Worm (Caenorhabditis elegans) whole organism, young adult: ENCODE measurements around the gene Y39G8B.7.
A peak's percentile ranks its signal among the peaks of the same experiment; 100 is the strongest.

ENCODE experiments used
- B0035.1 ChIP-seq: sonication (generic microtip); optimal IDR thresholded peaks from 2 replicates; lab custom pipeline; 2016; ENCODE audit warnings: missing genetic modification characterization, mild to moderate bottlenecking, missing compliant biosample characterization, missing genotype, missing genetic modification reagents
- B0336.3 ChIP-seq: fragments of 200-800 bp; sonication (Bioruptor generic); IDR thresholded peaks from 2 replicates; pipeline ENCODE4 v1.3.6; 2022; ENCODE audit warnings: missing genetic modification characterization, missing compliant biosample characterization
- C06A6.2 ChIP-seq: fragments of 200-800 bp; sonication (Bioruptor generic); conservative IDR thresholded peaks from 2 replicates; pipeline ENCODE4 v1.3.6; 2022; ENCODE audit warnings: missing genetic modification characterization, missing compliant biosample characterization
- C17E4.6 ChIP-seq: fragments of 200-800 bp; sonication (Bioruptor generic); IDR thresholded peaks from 2 replicates; pipeline ENCODE4 v1.3.6; 2022; ENCODE audit warnings: missing genetic modification reagents, missing genetic modification characterization, missing compliant biosample characterization
- F10E7.11 ChIP-seq: sonication (generic microtip); optimal IDR thresholded peaks from 2 replicates; lab custom pipeline; 2017; ENCODE audit warnings: mild to moderate bottlenecking, missing genetic modification characterization, moderate library complexity, missing compliant biosample characterization
- F22D6.2 ChIP-seq: sonication (generic microtip); optimal IDR thresholded peaks from 2 replicates; lab custom pipeline; 2016; ENCODE audit warnings: mild to moderate bottlenecking, missing genetic modification characterization, missing compliant biosample characterization
- F23B12.7 ChIP-seq: sonication (generic microtip); optimal IDR thresholded peaks from 2 replicates; lab custom pipeline; 2017; ENCODE audit warnings: missing genetic modification characterization, mild to moderate bottlenecking, missing compliant biosample characterization, antibody characterized with exemption, moderate library complexity; ENCODE audit not compliant: insufficient read depth
- K11D2.4 ChIP-seq: fragments of 200-800 bp; sonication (Bioruptor generic); IDR thresholded peaks from 2 replicates; pipeline ENCODE4 v1.3.6; 2022; ENCODE audit warnings: missing genetic modification reagents, missing genetic modification characterization, missing compliant biosample characterization
- Y53G8AR.9 ChIP-seq: fragments of 200-800 bp; sonication (Bioruptor generic); conservative IDR thresholded peaks from 2 replicates; pipeline ENCODE4 v1.3.6; 2022; ENCODE audit warnings: missing genetic modification reagents, missing genetic modification characterization, missing compliant biosample characterization
- aptf-3 ChIP-seq: fragments of 200-800 bp; sonication (Bioruptor generic); IDR thresholded peaks from 2 replicates; pipeline ENCODE4 v1.3.6; 2022; ENCODE audit warnings: missing genetic modification characterization, missing compliant biosample characterization
- athp-1 ChIP-seq: sonication (generic microtip); optimal IDR thresholded peaks from 2 replicates; lab custom pipeline; 2017; ENCODE audit warnings: mild to moderate bottlenecking, missing genetic modification characterization, missing compliant biosample characterization
- attf-3 ChIP-seq: fragments of 200-800 bp; sonication (Bioruptor generic); conservative IDR thresholded peaks from 2 replicates; pipeline ENCODE4 v1.3.6; 2022; ENCODE audit warnings: missing genetic modification reagents, missing genetic modification characterization, missing compliant biosample characterization
- bed-2 ChIP-seq: fragments of 200-800 bp; sonication (Bioruptor generic); IDR thresholded peaks from 2 replicates; pipeline ENCODE4 v1.3.6; 2022; ENCODE audit warnings: missing genetic modification reagents, missing genetic modification characterization, missing compliant biosample characterization
- ceh-100 ChIP-seq: fragments of 200-800 bp; sonication (Bioruptor generic); IDR thresholded peaks from 2 replicates; pipeline ENCODE4 v1.3.6; 2022; ENCODE audit warnings: missing genetic modification reagents, missing genetic modification characterization, missing compliant biosample characterization
- ceh-79 ChIP-seq: sonication (generic microtip); optimal IDR thresholded peaks from 2 replicates; lab custom pipeline; 2017; ENCODE audit warnings: mild to moderate bottlenecking, missing genetic modification characterization, missing compliant biosample characterization
- chd-7 ChIP-seq: sonication (generic microtip); optimal IDR thresholded peaks from 2 replicates; lab custom pipeline; 2016; ENCODE audit warnings: mild to moderate bottlenecking, missing genetic modification characterization, moderate library complexity, missing compliant biosample characterization
- egl-18 ChIP-seq: fragments of 200-800 bp; sonication (Bioruptor generic); IDR thresholded peaks from 2 replicates; pipeline ENCODE4 v1.3.6; 2022; ENCODE audit warnings: missing genetic modification reagents, missing genetic modification characterization, missing compliant biosample characterization
- ekl-4 ChIP-seq: fragments of 200-800 bp; sonication (Bioruptor generic); IDR thresholded peaks from 2 replicates; pipeline ENCODE4 v1.3.6; 2022; ENCODE audit warnings: missing genetic modification reagents, missing genetic modification characterization, missing compliant biosample characterization
- ets-4 ChIP-seq: fragments of 200-800 bp; sonication (Bioruptor generic); optimal IDR thresholded peaks from 2 replicates; lab custom pipeline; 2018; ENCODE audit warnings: mild to moderate bottlenecking, missing genetic modification characterization, missing compliant biosample characterization
- hlh-26 ChIP-seq: fragments of 200-800 bp; sonication (Bioruptor generic); conservative IDR thresholded peaks from 2 replicates; pipeline ENCODE4 v1.3.6; 2022; ENCODE audit warnings: missing genetic modification reagents, missing genetic modification characterization, missing compliant biosample characterization
- hsf-1 ChIP-seq: fragments of 200-800 bp; sonication (Bioruptor generic); IDR thresholded peaks from 2 replicates; pipeline ENCODE4 v1.3.6; 2022; ENCODE audit warnings: missing genetic modification reagents, missing genetic modification characterization, missing compliant biosample characterization
- lin-26 ChIP-seq: fragments of 200-800 bp; sonication (Bioruptor generic); IDR thresholded peaks from 2 replicates; pipeline ENCODE4 v1.3.6; 2022; ENCODE audit warnings: missing genetic modification reagents, missing genetic modification characterization, missing compliant biosample characterization
- lin-40 ChIP-seq: sonication (generic microtip); optimal IDR thresholded peaks from 2 replicates; lab custom pipeline; 2016; ENCODE audit warnings: missing genetic modification characterization, mild to moderate bottlenecking, missing compliant biosample characterization, missing genotype, missing genetic modification reagents
- lin-54 ChIP-seq: fragments of 200-800 bp; sonication (Bioruptor generic); optimal IDR thresholded peaks from 2 replicates; lab custom pipeline; 2018; ENCODE audit warnings: mild to moderate bottlenecking, missing genetic modification characterization, missing compliant biosample characterization
- lsl-1 ChIP-seq: fragments of 200-800 bp; sonication (Bioruptor generic); optimal IDR thresholded peaks from 2 replicates; lab custom pipeline; 2018; ENCODE audit warnings: mild to moderate bottlenecking, missing genetic modification characterization, moderate library complexity, missing compliant biosample characterization
- madf-10 ChIP-seq: sonication (generic microtip); optimal IDR thresholded peaks from 2 replicates; lab custom pipeline; 2016; ENCODE audit warnings: mild to moderate bottlenecking, missing genetic modification characterization, missing compliant biosample characterization
- madf-3 ChIP-seq: fragments of 200-800 bp; sonication (Bioruptor generic); IDR thresholded peaks from 2 replicates; pipeline ENCODE4 v1.3.6; 2022; ENCODE audit warnings: missing genetic modification reagents, missing genetic modification characterization, missing compliant biosample characterization
- madf-6 ChIP-seq: fragments of 200-800 bp; sonication (Bioruptor generic); IDR thresholded peaks from 2 replicates; pipeline ENCODE4 v1.3.6; 2022; ENCODE audit warnings: missing genetic modification reagents, missing genetic modification characterization, missing compliant biosample characterization
- mcd-1 ChIP-seq: fragments of 200-800 bp; sonication (Bioruptor generic); IDR thresholded peaks from 2 replicates; pipeline ENCODE4 v1.3.6; 2022; ENCODE audit warnings: missing genetic modification reagents, missing genetic modification characterization, missing compliant biosample characterization
- mel-28 ChIP-seq: sonication (generic microtip); optimal IDR thresholded peaks from 2 replicates; lab custom pipeline; 2016; ENCODE audit warnings: borderline replicate concordance, mild to moderate bottlenecking, missing genetic modification characterization, missing compliant biosample characterization
- mes-4 ChIP-seq: sonication (generic microtip); optimal IDR thresholded peaks from 2 replicates; lab custom pipeline; 2016; ENCODE audit warnings: missing genotype, missing genetic modification characterization, missing compliant biosample characterization
- nfya-1 ChIP-seq: sonication (generic microtip); optimal IDR thresholded peaks from 2 replicates; lab custom pipeline; 2017; ENCODE audit warnings: antibody characterized with exemption, missing compliant biosample characterization, missing genetic modification characterization, borderline replicate concordance; ENCODE audit not compliant: insufficient read depth
- nfyb-1 ChIP-seq: fragments of 200-800 bp; sonication (Bioruptor generic); IDR thresholded peaks from 2 replicates; pipeline ENCODE4 v1.3.6; 2022; ENCODE audit warnings: missing genetic modification reagents, missing genetic modification characterization, missing compliant biosample characterization
- nhr-120 ChIP-seq: fragments of 200-800 bp; sonication (Bioruptor generic); IDR thresholded peaks from 2 replicates; pipeline ENCODE4 v1.3.6; 2022; ENCODE audit warnings: missing genetic modification characterization, missing compliant biosample characterization
- nhr-179 ChIP-seq: sonication (generic microtip); optimal IDR thresholded peaks from 2 replicates; lab custom pipeline; 2016; ENCODE audit warnings: mild to moderate bottlenecking, missing genetic modification characterization, missing compliant biosample characterization
- nhr-80 ChIP-seq: sonication (generic microtip); optimal IDR thresholded peaks from 2 replicates; lab custom pipeline; 2016; ENCODE audit warnings: missing genetic modification characterization, missing compliant biosample characterization
- repo-1 ChIP-seq: sonication (generic microtip); optimal IDR thresholded peaks from 2 replicates; lab custom pipeline; 2017; ENCODE audit warnings: mild to moderate bottlenecking, missing genetic modification characterization, missing compliant biosample characterization
- snpc-3.4 ChIP-seq: sonication (generic microtip); optimal IDR thresholded peaks from 2 replicates; lab custom pipeline; 2017; ENCODE audit warnings: missing genetic modification characterization, mild to moderate bottlenecking, missing compliant biosample characterization, antibody characterized with exemption, moderate library complexity, missing genotype, missing genetic modification reagents
- snpc-4 ChIP-seq, 5 experiments: fragments of 150-350 bp in 1 of 5; sonication (generic microtip) in 4 of 5; optimal IDR thresholded peaks; 2 replicates each; lab custom pipeline; 2014 to 2018; ENCODE audit warnings: missing genetic modification characterization in 5 of 5, missing biosample characterization in 3 of 5, antibody characterized with exemption in 2 of 5, mild to moderate bottlenecking in 2 of 5, missing compliant biosample characterization in 2 of 5, missing genotype in 2 of 5, moderate library complexity in 2 of 5, missing genetic modification reagents in 1 of 5
- tbx-9 ChIP-seq: sonication (generic microtip); optimal IDR thresholded peaks from 2 replicates; lab custom pipeline; 2016; ENCODE audit warnings: borderline replicate concordance, missing genetic modification characterization, inconsistent platforms, missing compliant biosample characterization
- tlf-1 ChIP-seq: fragments of 200-800 bp; sonication (Bioruptor generic); optimal IDR thresholded peaks from 2 replicates; lab custom pipeline; 2018; ENCODE audit warnings: mild to moderate bottlenecking, missing genetic modification characterization, missing compliant biosample characterization
- unc-130 ChIP-seq: sonication (generic microtip); optimal IDR thresholded peaks from 2 replicates; lab custom pipeline; 2016; ENCODE audit warnings: missing genetic modification reagents, missing genetic modification characterization, missing compliant biosample characterization
- zim-3 ChIP-seq: sonication (generic microtip); optimal IDR thresholded peaks from 2 replicates; lab custom pipeline; 2017; ENCODE audit warnings: mild to moderate bottlenecking, missing genetic modification characterization, moderate library complexity, missing compliant biosample characterization
- ztf-18 ChIP-seq: sonication (generic microtip); optimal IDR thresholded peaks from 2 replicates; lab custom pipeline; 2016; ENCODE audit warnings: missing genotype, mild to moderate bottlenecking, missing genetic modification characterization, missing compliant biosample characterization
- ztf-22 ChIP-seq: fragments of 200-800 bp; sonication (Bioruptor generic); optimal IDR thresholded peaks from 2 replicates; lab custom pipeline; 2018; ENCODE audit warnings: mild to moderate bottlenecking, missing genetic modification characterization, moderate library complexity, missing compliant biosample characterization
- ztf-28 ChIP-seq: fragments of 200-800 bp; sonication (Bioruptor generic); IDR thresholded peaks from 2 replicates; pipeline ENCODE4 v1.3.6; 2022; ENCODE audit warnings: missing genetic modification reagents, missing genetic modification characterization, missing compliant biosample characterization
- ztf-3 ChIP-seq: fragments of 200-800 bp; sonication (Bioruptor generic); optimal IDR thresholded peaks from 2 replicates; lab custom pipeline; 2018; ENCODE audit warnings: mild to moderate bottlenecking, missing genetic modification characterization, missing compliant biosample characterization
- ztf-6 ChIP-seq: fragments of 200-800 bp; sonication (Bioruptor generic); IDR thresholded peaks from 2 replicates; pipeline ENCODE4 v1.3.6; 2022; ENCODE audit warnings: missing genetic modification reagents, missing genetic modification characterization, missing compliant biosample characterization

Gene Y39G8B.7

DNA sequence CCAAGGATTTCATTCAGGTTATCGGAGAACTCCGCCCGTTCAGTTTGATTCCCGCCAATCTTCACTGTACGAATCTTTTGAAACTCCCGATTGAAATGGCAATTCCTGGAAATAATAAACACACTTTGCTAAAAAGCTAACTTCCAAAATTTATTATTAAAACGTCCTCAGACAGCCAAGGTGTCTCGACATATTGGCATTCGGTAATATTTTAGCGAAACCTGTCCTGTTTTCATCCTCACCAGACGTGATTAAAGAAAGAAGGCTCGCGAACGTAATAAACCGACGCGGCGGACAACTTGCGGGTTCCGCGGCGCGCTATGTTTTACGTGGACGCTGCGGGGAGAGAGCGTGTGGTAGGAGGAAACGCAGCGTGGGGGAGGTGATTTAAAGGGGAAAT, 23.4 kb upstream of the Y39G8B.7 start (continued):
- TF ChIP-seq madf-6 (GFP tag; lab: Robert Waterston, UW) (peak; percentile 91), B0336.3 (GFP tag; lab: Robert Waterston, UW) (peak; percentile 93), unc-130 (GFP tag; lab: Kevin White, UChicago) (peak; percentile 60), nhr-120 (GFP tag; lab: Robert Waterston, UW) (no peak), aptf-3 (GFP tag; lab: Robert Waterston, UW) (no peak), tlf-1 (GFP tag; lab: Kevin White, UChicago) (peak; percentile 89), attf-3 (GFP tag; lab: Robert Waterston, UW) (no peak), nhr-80 (tag; lab: Kevin White, UChicago) (peak; percentile 27), madf-3 (peak; percentile 37; the same call in 1 of the 2 replicates), repo-1 (tag; lab: Kevin White, UChicago) (peak; percentile 95), Y53G8AR.9 (GFP tag; lab: Robert Waterston, UW) (peak; percentile 62), nfya-1 (tag; lab: Kevin White, UChicago) (no peak), ztf-28 (no peak), egl-18 (GFP tag; lab: Robert Waterston, UW) (no peak), B0035.1 (tag; lab: Kevin White, UChicago) (peak; percentile 37), chd-7 (tag; lab: Kevin White, UChicago) (peak; percentile 75), lsl-1 (GFP tag; lab: Kevin White, UChicago) (peak; percentile 80), ztf-3 (GFP tag; lab: Kevin White, UChicago) (peak; percentile 43), hlh-26 (GFP tag; lab: Robert Waterston, UW) (no peak), mes-4 (peak; percentile 69), C06A6.2 (GFP tag; lab: Robert Waterston, UW) (0 out of 2 replicates have a peak, but pooled peaks have one; percentile 27), ceh-79 (tag; lab: Kevin White, UChicago) (no peak), ceh-100 (GFP tag; lab: Robert Waterston, UW) (peak; percentile 80), snpc-4 (GFP tag; optimal IDR thresholded peaks at IDR 0.05; lab: Kevin White, UChicago) (peak; percentile 99), snpc-4 (tag; optimal IDR thresholded peaks at IDR 0.05; lab: Kevin White, UChicago) (peak; percentile 99 to 100 (median 100)), zim-3 (peak; percentile 41), F22D6.2 (tag; lab: Kevin White, UChicago) (peak; percentile 54), ztf-18 (tag; lab: Kevin White, UChicago) (peak; percentile 74), snpc-3.4 (tag; lab: Kevin White, UChicago) (peak; percentile 98), nhr-179 (tag; lab: Kevin White, UChicago) (peak; percentile 73), F10E7.11 (tag; lab: Kevin White, UChicago) (peak; percentile 40), ztf-6 (GFP tag; lab: Robert Waterston, UW) (no peak), bed-2 (GFP tag; lab: Robert Waterston, UW) (no peak), ekl-4 (GFP tag; lab: Robert Waterston, UW) (peak; percentile 87), C17E4.6 (peak; percentile 74; the same call in 1 of the 2 replicates), mcd-1 (GFP tag; lab: Robert Waterston, UW) (peak; percentile 92), F23B12.7 (tag; lab: Kevin White, UChicago) (peak; percentile 81), nfyb-1 (GFP tag; lab: Robert Waterston, UW) (peak; percentile 93), tbx-9 (tag; lab: Kevin White, UChicago) (peak; percentile 14), hsf-1 (GFP tag; lab: Robert Waterston, UW) (peak; percentile 60; the same call in 1 of the 2 replicates), K11D2.4 (GFP tag; lab: Robert Waterston, UW) (peak; percentile 74; the same call in 1 of the 2 replicates), lin-26 (GFP tag; lab: Robert Waterston, UW) (peak; percentile 74), athp-1 (tag; lab: Kevin White, UChicago) (peak; percentile 64), madf-10 (tag; lab: Kevin White, UChicago) (peak; percentile 48), lin-54 (GFP tag; lab: Kevin White, UChicago) (peak; percentile 85), mel-28 (tag; lab: Kevin White, UChicago) (no peak), lin-40 (peak; percentile 89), ztf-22 (GFP tag; lab: Kevin White, UChicago) (no peak), ets-4 (GFP tag; lab: Kevin White, UChicago) (peak; percentile 0)
